Worm (Caenorhabditis elegans) whole organism, midembryonic: ENCODE results near the gene C27B7.6.

ENCODE experiments used
- T22C8.4 ChIP-seq: fragments of 200-800 bp; sonication (Bioruptor generic); IDR thresholded peaks from 2 replicates; pipeline ENCODE4 v1.3.6; 2022; ENCODE audit warnings: missing genetic modification characterization, missing compliant biosample characterization
- flt-1 ChIP-seq: fragments of 200-800 bp; sonication (Bioruptor generic); IDR thresholded peaks from 2 replicates; pipeline ENCODE4 v1.3.6; 2022; ENCODE audit warnings: missing genetic modification characterization, missing compliant biosample characterization
- klf-2 ChIP-seq: fragments of 200-800 bp; sonication (Bioruptor generic); conservative IDR thresholded peaks from 2 replicates; pipeline ENCODE4 v1.3.6; 2022; ENCODE audit warnings: missing genetic modification reagents, missing genetic modification characterization, missing compliant biosample characterization
- med-1 ChIP-seq: sonication (generic microtip); optimal IDR thresholded peaks from 2 replicates; lab custom pipeline; 2017; ENCODE audit warnings: missing genetic modification characterization, mild to moderate bottlenecking, missing compliant biosample characterization, antibody characterized with exemption, missing genetic modification reagents; ENCODE audit not compliant: insufficient read depth
- ref-1 ChIP-seq: fragments of 200-800 bp; sonication (Bioruptor generic); conservative IDR thresholded peaks from 2 replicates; pipeline ENCODE4 v1.3.6; 2022; ENCODE audit warnings: missing genetic modification reagents, missing genetic modification characterization, missing compliant biosample characterization
- ztf-23 ChIP-seq: fragments of 200-800 bp; sonication (Bioruptor generic); IDR thresholded peaks from 2 replicates; pipeline ENCODE4 v1.3.6; 2022; ENCODE audit warnings: missing genetic modification reagents, missing genetic modification characterization, missing compliant biosample characterization
- ztf-29 ChIP-seq: fragments of 200-800 bp; sonication (Bioruptor generic); IDR thresholded peaks from 2 replicates; pipeline ENCODE4 v1.3.6; 2022; ENCODE audit warnings: missing genetic modification reagents, missing genetic modification characterization, missing compliant biosample characterization

DNA sequence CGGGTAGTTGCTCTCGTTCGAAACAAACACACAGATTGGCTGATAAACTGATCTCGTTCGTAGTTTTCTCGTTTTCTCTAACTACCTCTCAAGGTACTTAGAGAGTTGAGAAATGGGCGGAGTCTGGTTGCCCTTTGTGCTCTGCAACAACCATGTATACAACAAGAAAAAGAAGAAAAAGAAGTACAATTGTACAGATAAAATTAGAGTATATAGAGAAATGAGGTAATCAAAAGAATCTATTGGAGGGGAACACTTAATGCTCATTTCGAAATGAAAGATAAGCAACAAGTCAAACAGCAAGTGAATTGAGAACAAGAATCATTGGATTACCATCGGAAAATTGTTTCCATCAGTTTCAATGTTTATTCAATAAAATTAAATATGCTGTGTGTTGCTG lies 40.8 kb downstream of the C27B7.6 start, which contains the start of gene C09G9.1:
- TF ChIP-seq ztf-23 (no peak), ref-1 (GFP tag; lab: Robert Waterston, UW) (no peak), ztf-29 (GFP tag; lab: Robert Waterston, UW) (no peak), klf-2 (GFP tag; lab: Robert Waterston, UW) (no peak), T22C8.4 (GFP tag; lab: Robert Waterston, UW) (no peak), flt-1 (GFP tag; lab: Robert Waterston, UW) (no peak), med-1 (GFP tag; lab: Kevin White, UChicago) (no peak)
